Worm (Caenorhabditis elegans): ENCODE measurements around the gene F54C9.9.

DNA sequence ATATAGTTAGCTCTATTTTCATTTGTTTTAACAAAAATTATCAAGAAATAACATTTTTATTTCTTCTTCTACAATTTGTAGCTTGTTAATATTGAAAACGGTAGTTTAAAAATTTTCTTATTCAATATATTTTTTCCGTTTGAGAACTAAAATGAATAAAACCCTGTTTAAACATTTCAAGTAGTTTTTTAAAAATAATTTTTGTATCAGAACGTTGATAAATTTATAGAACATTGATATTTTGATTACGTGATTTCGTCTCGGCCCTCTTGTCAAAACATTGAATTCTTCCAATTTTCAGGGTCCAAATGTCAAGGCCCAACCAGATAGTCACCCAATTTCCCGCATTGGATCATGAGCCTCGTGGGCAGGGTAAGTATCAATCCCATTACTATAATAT is 37.4 kb upstream of the F54C9.9 start, which contains the start of gene pqn-73:
- no peak for TF ChIP-seq lsy-2 (tag; optimal IDR thresholded peaks at IDR 0.05)
- TF ChIP-seq nhr-12 (tag; optimal IDR thresholded peaks at IDR 0.05) = no peak
- TF ChIP-seq nhr-76 (tag; optimal IDR thresholded peaks at IDR 0.05) = no peak
